Fruit fly (Drosophila melanogaster) whole organism, wandering third instar larva: ENCODE results near the gene CG18530.

Experiments used
- Abd-B ChIP-seq: fragments of >200 bp; optimal IDR thresholded peaks from 2 replicates; lab custom pipeline; 2017; ENCODE audit warnings: missing biosample characterization, missing genetic modification characterization
- CG9705 ChIP-seq: fragments of 200-800 bp; sonication (Bioruptor generic); optimal IDR thresholded peaks from 2 replicates; lab custom pipeline; 2018; ENCODE audit warnings: missing biosample characterization, mild to moderate bottlenecking, missing genetic modification characterization
- CrebA ChIP-seq: fragments of 200-800 bp; sonication (Bioruptor generic); optimal IDR thresholded peaks from 2 replicates; lab custom pipeline; 2016; ENCODE audit warnings: missing biosample characterization, mild to moderate bottlenecking, missing genetic modification characterization, borderline replicate concordance
- OdsH ChIP-seq: fragments of 200-800 bp; sonication (Bioruptor generic); optimal IDR thresholded peaks from 2 replicates; lab custom pipeline; 2016; ENCODE audit warnings: missing biosample characterization, mild to moderate bottlenecking, missing genetic modification characterization
- Rel ChIP-seq, 2 experiments: fragments of 200-800 bp; sonication (Bioruptor generic) in 1 of 2; optimal IDR thresholded peaks; 2 replicates in 1 of 2; 3 replicates in 1 of 2; lab custom pipeline; 2016 to 2019; ENCODE audit warnings: mild to moderate bottlenecking in 2 of 2, missing biosample characterization in 2 of 2, missing genetic modification characterization in 2 of 2, moderate library complexity in 1 of 2
- br ChIP-seq: fragments of 200-800 bp; sonication (Bioruptor generic); optimal IDR thresholded peaks from 2 replicates; lab custom pipeline; 2016; ENCODE audit warnings: missing biosample characterization, missing genetic modification characterization
- dl ChIP-seq, 2 experiments: fragments of 175-275, 200-275 bp in 1 of 2; fragments of 200-275 bp in 1 of 2; sonication (Bioruptor generic); optimal IDR thresholded peaks; lab custom pipeline; 2018; ENCODE audit warnings: mild to moderate bottlenecking in 2 of 2, missing biosample characterization in 2 of 2, missing genetic modification characterization in 2 of 2, moderate library complexity in 2 of 2; ENCODE audit not compliant: partially characterized antibody in 2 of 2, insufficient read depth in 1 of 2
- sage ChIP-seq: fragments of 200-800 bp; sonication (Bioruptor generic); optimal IDR thresholded peaks from 2 replicates; lab custom pipeline; 2016; ENCODE audit warnings: missing biosample characterization, mild to moderate bottlenecking, missing genetic modification characterization

DNA sequence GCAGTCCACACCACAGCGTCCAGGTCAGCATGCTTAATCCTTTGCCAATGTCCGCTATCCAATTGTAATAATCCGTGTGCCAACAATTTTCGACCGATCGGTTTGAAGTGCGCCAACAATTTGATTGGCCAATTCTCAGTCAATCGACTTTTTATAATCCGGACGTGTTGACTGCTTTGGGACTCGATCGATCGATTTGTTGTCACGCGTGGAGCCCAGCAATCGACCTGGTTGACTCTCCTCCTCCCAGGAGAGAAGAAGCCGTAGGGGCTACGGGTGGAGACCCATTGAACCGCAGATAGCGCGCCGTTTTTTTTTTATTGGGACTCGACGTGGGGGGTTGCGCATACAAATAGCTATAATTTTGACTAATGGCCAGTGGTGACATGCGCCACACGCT lies 48.1 kb downstream of the CG18530 start, which contains the start of gene Cyp313a4:
- TF ChIP-seq sage (GFP tag; lab: Kevin White, UChicago) (no peak), Rel (GFP tag; optimal IDR thresholded peaks at IDR 0.05; lab: Kevin White, UChicago) (no peak), Rel (tag; optimal IDR thresholded peaks at IDR 0.05; lab: Kevin White, UChicago) (no peak), dl (GFP tag; optimal IDR thresholded peaks at IDR 0.05; lab: Kevin White, UChicago; ENCODE audit: insufficient read depth in 1 of 2, partially characterized antibody in 2 of 2) (no peak), CrebA (GFP tag; lab: Kevin White, UChicago) (no peak), OdsH (GFP tag; lab: Kevin White, UChicago) (no peak), CG9705 (GFP tag; lab: Kevin White, UChicago) (no peak), Abd-B (GFP tag; lab: Kevin White, UChicago) (no peak), br (no peak)
